Worm (Caenorhabditis elegans): ENCODE data around the gene tbc-18.

ce11 chrX:8381651-8382050 is 3.3 kb downstream of the tbc-18 start:
- TF ChIP-seq ceh-48 (tag; optimal IDR thresholded peaks at IDR 0.05) (no peak), nfya-1 (tag; optimal IDR thresholded peaks at IDR 0.05) (no peak), pqm-1 (tag; optimal IDR thresholded peaks at IDR 0.05) (no peak), dve-1 (tag; optimal IDR thresholded peaks at IDR 0.05) (no peak), Y22D7AL.16 (tag; optimal IDR thresholded peaks at IDR 0.05) (no peak), elt-2 (tag; optimal IDR thresholded peaks at IDR 0.05) (no peak), ceh-14 (tag; optimal IDR thresholded peaks at IDR 0.05) (no peak), rnt-1 (tag; optimal IDR thresholded peaks at IDR 0.05) (no peak), fkh-6 (tag; optimal IDR thresholded peaks at IDR 0.05) (no peak)
